Worm (Caenorhabditis elegans): ENCODE data around the gene unc-130.

DNA sequence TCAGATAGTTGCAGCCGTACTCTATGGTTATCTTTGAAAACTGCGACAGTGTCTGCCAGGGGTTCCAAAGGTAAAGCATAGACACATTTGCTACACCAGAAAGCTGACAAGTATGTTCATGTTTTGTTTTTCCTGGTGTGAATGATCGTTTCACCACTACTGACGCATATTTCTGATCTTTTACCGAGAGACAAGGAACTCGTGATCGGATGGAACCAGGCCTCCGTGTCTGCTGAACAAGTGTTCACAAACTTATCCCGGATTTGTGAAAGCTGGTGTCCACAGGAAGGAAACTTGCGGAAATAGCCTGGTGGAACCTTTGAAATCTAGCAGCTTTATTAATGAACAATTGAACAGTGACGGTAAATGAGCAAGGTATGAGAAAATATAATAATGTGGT is 22.0 kb upstream of the unc-130 start:
- TF ChIP-seq ref-1 (GFP tag; conservative IDR thresholded peaks at IDR 0.05), result no peak
- no peak for TF ChIP-seq cog-1 (tag; optimal IDR thresholded peaks at IDR 0.05)
- TF ChIP-seq T22C8.4 (GFP tag; IDR thresholded peaks at IDR 0.05), result no peak
- TF ChIP-seq tab-1 (GFP tag; IDR thresholded peaks at IDR 0.05), result no peak
- no peak for TF ChIP-seq flt-1 (GFP tag; IDR thresholded peaks at IDR 0.05)
